Worm (Caenorhabditis elegans): ENCODE measurements around the gene Y53F4B.5.
A peak's percentile ranks its signal among the peaks of the same experiment; 100 is the strongest.

- no peak for TF ChIP-seq skn-1 (tag; optimal IDR thresholded peaks at IDR 0.05)
- no peak for TF ChIP-seq egl-27 (tag; optimal IDR thresholded peaks at IDR 0.05)
- no peak for TF ChIP-seq jun-1 (tag; optimal IDR thresholded peaks at IDR 0.05)
- no peak for TF ChIP-seq ces-1 (GFP tag; optimal IDR thresholded peaks at IDR 0.05)
- peak; percentile 74 for TF ChIP-seq fkh-10 (GFP tag; optimal IDR thresholded peaks at IDR 0.05)
- TF ChIP-seq egl-13 (tag; optimal IDR thresholded peaks at IDR 0.05): no peak
- TF ChIP-seq mab-9 (GFP tag; IDR thresholded peaks at IDR 0.05): no peak
- no peak for TF ChIP-seq C16A3.4 (tag; optimal IDR thresholded peaks at IDR 0.05)
- no peak for TF ChIP-seq zag-1 (tag; optimal IDR thresholded peaks at IDR 0.05)
Observed at ce11 chrII:15014380-15014779, 30.6 kb upstream of the Y53F4B.5 start, which contains the start of gene Y53F4B.51.

All from whole organism, L1 larva.